Worm (Caenorhabditis elegans) whole organism, young adult: ENCODE measurements around the gene fbxb-71.

Experiments used
- Y53G8AR.9 ChIP-seq: fragments of 200-800 bp; sonication (Bioruptor generic); conservative IDR thresholded peaks from 2 replicates; pipeline ENCODE4 v1.3.6; 2022; ENCODE audit warnings: missing genetic modification reagents, missing genetic modification characterization, missing compliant biosample characterization
- Y79H2A.3 ChIP-seq: fragments of 200-800 bp; sonication (Bioruptor generic); conservative IDR thresholded peaks from 2 replicates; pipeline ENCODE4 v1.3.6; 2022; ENCODE audit warnings: missing genetic modification reagents, missing genetic modification characterization, missing compliant biosample characterization
- athp-1 ChIP-seq: sonication (generic microtip); optimal IDR thresholded peaks from 2 replicates; lab custom pipeline; 2017; ENCODE audit warnings: mild to moderate bottlenecking, missing genetic modification characterization, missing compliant biosample characterization
- dpl-1 ChIP-seq: fragments of 150-350 bp; optimal IDR thresholded peaks from 2 replicates; lab custom pipeline; 2014; ENCODE audit warnings: missing biosample characterization, missing genetic modification reagents, missing genetic modification characterization

DNA sequence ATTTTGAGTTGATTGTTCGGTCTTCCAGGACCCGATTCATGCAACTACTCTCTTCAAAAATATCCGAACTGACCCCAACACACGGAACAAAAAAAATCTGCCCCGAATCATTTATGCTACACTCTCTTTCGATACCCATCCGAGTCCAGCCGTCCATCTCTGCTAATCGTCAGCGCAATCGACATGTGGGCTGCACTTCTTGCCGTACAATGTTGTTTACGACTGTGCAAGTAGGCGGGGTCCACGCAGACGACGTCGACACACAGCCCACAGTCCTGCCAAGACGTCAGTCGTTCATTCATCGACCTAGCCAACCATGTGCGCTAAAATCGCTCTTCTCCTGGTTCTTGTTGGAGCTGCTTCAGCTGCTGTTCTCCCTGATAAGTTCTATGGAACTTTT lies 3.9 kb upstream of the fbxb-71 start, which contains the start of gene lbp-1:
- TF ChIP-seq Y53G8AR.9 (GFP tag; lab: Robert Waterston, UW) (no peak), athp-1 (tag; lab: Kevin White, UChicago) (no peak), dpl-1 (GFP tag; lab: Kevin White, UChicago) (no peak), Y79H2A.3 (GFP tag; lab: Robert Waterston, UW) (no peak)
